Fruit fly (Drosophila melanogaster) Kc167 (cell line): ENCODE data around the gene Imp.

Experiments used
- Myc ChIP-seq: fragments of >200 bp; optimal IDR thresholded peaks from 2 replicates; lab custom pipeline; 2017; ENCODE audit warnings: missing external identifiers
- Sin3A ChIP-seq: fragments of >200 bp; optimal IDR thresholded peaks from 2 replicates; lab custom pipeline; 2018; ENCODE audit warnings: missing external identifiers
- h ChIP-seq: fragments of >200 bp; optimal IDR thresholded peaks from 3 replicates; lab custom pipeline; 2018; ENCODE audit warnings: missing external identifiers
- psq ChIP-seq: fragments of >200 bp; optimal IDR thresholded peaks from 2 replicates; lab custom pipeline; 2017; ENCODE audit warnings: missing external identifiers
- ttk ChIP-seq: sonication (Bioruptor generic); optimal IDR thresholded peaks from 2 replicates; lab custom pipeline; 2017; ENCODE audit warnings: missing external identifiers

DNA sequence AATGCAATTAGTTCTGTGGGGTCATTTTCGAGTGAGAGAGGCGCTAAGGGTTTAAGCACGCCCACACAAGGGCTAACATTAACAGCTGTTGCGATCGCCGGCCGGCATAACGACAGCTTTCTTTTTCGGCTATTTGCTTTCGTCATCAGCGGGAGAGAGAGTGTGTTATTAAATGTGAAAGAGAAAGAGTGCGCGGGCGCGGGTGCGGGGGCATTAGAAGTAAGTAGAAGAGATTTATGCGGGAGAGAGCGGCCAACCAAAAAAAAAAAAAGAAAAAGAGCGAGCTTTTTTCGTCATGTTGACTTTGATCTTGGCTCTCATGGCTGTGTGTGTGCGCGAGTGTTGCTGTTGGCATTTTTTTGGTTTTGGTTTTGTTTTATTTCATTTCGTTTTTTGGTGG, 10.0 kb downstream of the Imp start:
- no peak for TF ChIP-seq h
- no peak for TF ChIP-seq Myc (lab: Kevin White, UChicago)
- TF ChIP-seq ttk (lab: Kevin White, UChicago) = no peak
- no peak for TF ChIP-seq psq (lab: Kevin White, UChicago)
- TF ChIP-seq Sin3A (lab: Kevin White, UChicago) = no peak
